Fruit fly (Drosophila melanogaster): ENCODE results near the gene CG5555.

The CG5555 gene

DNA sequence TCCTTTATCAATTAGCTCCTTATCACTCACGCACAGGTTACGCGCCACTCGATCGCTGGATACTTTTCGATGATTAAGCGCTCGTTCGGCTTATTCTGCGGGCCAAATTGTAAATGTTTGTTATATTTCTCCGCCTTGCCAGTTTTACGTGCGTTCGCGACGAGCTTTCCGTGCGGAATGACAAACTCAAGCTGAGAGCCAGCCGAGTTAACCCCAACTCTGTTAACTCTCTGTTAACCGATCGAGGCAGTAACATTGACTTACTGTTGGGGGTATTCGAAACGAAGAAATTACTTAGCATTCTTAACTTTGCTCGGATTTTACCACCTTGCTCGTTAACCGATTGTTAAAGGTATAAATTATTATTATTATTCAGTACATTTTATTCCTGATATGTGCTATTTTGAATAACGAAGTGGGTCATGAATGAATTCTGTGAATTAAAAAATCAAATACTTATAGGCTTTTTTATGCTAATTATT is 26.8 kb downstream of the CG5555 start, which contains the start of gene CG5835:
CG5835 (minus strand) TSS at position 185 of the 482 bp plus-strand sequence.
- TF ChIP-seq mirr (GFP tag; optimal IDR thresholded peaks at IDR 0.05) (peak; percentile 81), CG2678 (tag; optimal IDR thresholded peaks at IDR 0.05) (peak; percentile 10), grn (GFP tag; optimal IDR thresholded peaks at IDR 0.05) (peak; percentile 15), PHDP (tag; optimal IDR thresholded peaks at IDR 0.05) (peak; percentile 8), Deaf1 (tag; optimal IDR thresholded peaks at IDR 0.05) (peak; percentile 72), kay (GFP tag; optimal IDR thresholded peaks at IDR 0.05) (peak; percentile 34), stwl (tag; optimal IDR thresholded peaks at IDR 0.05) (peak; percentile 10), CG9932 (GFP tag; IDR thresholded peaks at IDR 0.05) (peak; percentile 42; the same call in 1 of the 2 replicates), CG12299 (tag; optimal IDR thresholded peaks at IDR 0.05) (peak; percentile 28), unc-4 (GFP tag; IDR thresholded peaks at IDR 0.05; ENCODE audit: partially characterized antibody) (0 out of 2 replicates have a peak, but pooled peaks have one; percentile 33), CG31441 (GFP tag; IDR thresholded peaks at IDR 0.05) (peak; percentile 26; the same call in 1 of the 2 replicates), Meics (GFP tag; optimal IDR thresholded peaks at IDR 0.05) (peak; percentile 40), crol (GFP tag; IDR thresholded peaks at IDR 0.05) (no peak), peb (GFP tag; IDR thresholded peaks at IDR 0.05) (no peak), pzg (GFP tag; optimal IDR thresholded peaks at IDR 0.05) (peak; percentile 11), her (GFP tag; optimal IDR thresholded peaks at IDR 0.05) (peak; percentile 8), CG12071 (GFP tag; optimal IDR thresholded peaks at IDR 0.05) (peak; percentile 20), ftz-f1 (GFP tag; optimal IDR thresholded peaks at IDR 0.05) (peak; percentile 8), ranshi (GFP tag; IDR thresholded peaks at IDR 0.05) (peak; percentile 36; the same call in 1 of the 2 replicates), CG7987 (GFP tag; optimal IDR thresholded peaks at IDR 0.05) (peak; percentile 61), CG34376 (GFP tag; optimal IDR thresholded peaks at IDR 0.05) (peak; percentile 77), CG11085 (GFP tag; IDR thresholded peaks at IDR 0.05) (0 out of 2 replicates have a peak, but pooled peaks have one; percentile 23), Hr78 (GFP tag; optimal IDR thresholded peaks at IDR 0.05) (peak in 1 of 2 experiments; percentile 41), CG6765 (GFP tag; optimal IDR thresholded peaks at IDR 0.05) (peak; percentile 17), br (optimal IDR thresholded peaks at IDR 0.05) (no peak), Jarid2 (GFP tag; optimal IDR thresholded peaks at IDR 0.05) (peak; percentile 89), unpg (GFP tag; optimal IDR thresholded peaks at IDR 0.05) (peak; percentile 10), BtbVII (GFP tag; optimal IDR thresholded peaks at IDR 0.05) (peak; percentile 38), CG6854 (GFP tag; optimal IDR thresholded peaks at IDR 0.05) (no peak), HmgZ (tag; optimal IDR thresholded peaks at IDR 0.05) (peak; percentile 52), Sox100B (GFP tag; optimal IDR thresholded peaks at IDR 0.05) (peak; percentile 17), TFAM (GFP tag; optimal IDR thresholded peaks at IDR 0.05) (no peak), CG13894 (tag; optimal IDR thresholded peaks at IDR 0.05) (peak; percentile 11), CG12155 (GFP tag; optimal IDR thresholded peaks at IDR 0.05) (no peak), lilli (GFP tag; optimal IDR thresholded peaks at IDR 0.05) (peak; percentile 45), CG30403 (GFP tag; optimal IDR thresholded peaks at IDR 0.05) (peak; percentile 41), Scr (GFP tag; IDR thresholded peaks at IDR 0.05; ENCODE audit: partially characterized antibody) (0 out of 2 replicates have a peak, but pooled peaks have one; percentile 12), gcm (GFP tag; optimal IDR thresholded peaks at IDR 0.05) (peak; percentile 79), row (GFP tag; IDR thresholded peaks at IDR 0.05) (peak; percentile 63), CG2712 (tag; optimal IDR thresholded peaks at IDR 0.05) (peak; percentile 37), sna (GFP tag; IDR thresholded peaks at IDR 0.05; ENCODE audit: partially characterized antibody) (no peak), CG12659 (GFP tag; optimal IDR thresholded peaks at IDR 0.05) (peak; percentile 54), jigr1 (GFP tag; IDR thresholded peaks at IDR 0.05) (no peak), CG7786 (GFP tag; optimal IDR thresholded peaks at IDR 0.05) (peak; percentile 16), Ssrp (tag; optimal IDR thresholded peaks at IDR 0.05) (no peak), sug (tag; optimal IDR thresholded peaks at IDR 0.05) (peak; percentile 58), Fer3 (tag; optimal IDR thresholded peaks at IDR 0.05) (peak; percentile 21), cad (GFP tag; optimal IDR thresholded peaks at IDR 0.05) (no peak), MESR4 (GFP tag; optimal IDR thresholded peaks at IDR 0.05) (peak; percentile 14), CG2120 (GFP tag; optimal IDR thresholded peaks at IDR 0.05) (peak; percentile 63)
